Fruit fly (Drosophila melanogaster): ENCODE measurements around the gene CG14451.

DNA sequence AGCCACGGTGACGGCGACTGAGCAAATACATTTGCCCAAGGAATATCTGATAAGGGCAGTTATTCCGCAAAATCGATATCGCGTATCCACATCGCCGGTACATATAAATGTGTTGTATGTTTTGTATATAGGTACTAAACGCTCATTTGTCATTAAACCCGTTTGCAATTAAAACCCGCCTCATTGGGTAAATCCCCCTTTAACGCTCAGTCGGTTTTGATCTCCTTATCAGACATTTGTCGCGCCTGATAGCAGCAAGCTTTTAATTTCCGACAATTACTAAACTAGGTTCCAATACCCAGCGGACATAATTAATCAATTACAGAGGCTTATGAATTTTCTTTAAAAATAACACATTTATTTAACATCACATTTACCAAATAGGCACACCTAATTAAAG lies 9.5 kb upstream of the CG14451 start:
- TF ChIP-seq CTCF (optimal IDR thresholded peaks at IDR 0.05) (no peak), CG8478 (optimal IDR thresholded peaks at IDR 0.05) (no peak)
